Fruit fly (Drosophila melanogaster) whole organism, embryonic: ENCODE data around the gene CG9240.
A peak's percentile ranks its signal among the peaks of the same experiment; 100 is the strongest.

Experiments used
- BEAF-32 ChIP-seq: fragments of 200-800 bp; sonication (Bioruptor generic); optimal IDR thresholded peaks from 3 replicates; lab custom pipeline; 2017; ENCODE audit warnings: missing biosample characterization, missing genetic modification characterization, mild to moderate bottlenecking, moderate library complexity, missing genetic modification reagents
- CG11456 ChIP-seq: fragments of 200-800 bp; sonication (Bioruptor generic); IDR thresholded peaks from 3 replicates; pipeline ENCODE4 v1.3.6; 2022; ENCODE audit warnings: missing biosample characterization, missing genetic modification characterization
- CG11695 ChIP-seq: fragments of 200-800 bp; sonication (Bioruptor generic); IDR thresholded peaks from 3 replicates; pipeline ENCODE4 v1.3.6; 2022; ENCODE audit warnings: missing biosample characterization, missing genetic modification characterization
- CG13894 ChIP-seq: fragments of 200-800 bp; sonication (Bioruptor generic); optimal IDR thresholded peaks from 3 replicates; lab custom pipeline; 2018; ENCODE audit warnings: missing biosample characterization, mild to moderate bottlenecking, missing genetic modification characterization, moderate library complexity
- CG14710 ChIP-seq: fragments of 200-800 bp; sonication (Bioruptor generic); optimal IDR thresholded peaks from 3 replicates; lab custom pipeline; 2019; ENCODE audit warnings: missing biosample characterization, mild to moderate bottlenecking, missing genetic modification characterization, moderate library complexity
- CG1647 ChIP-seq: fragments of 200-800 bp; sonication (Bioruptor generic); optimal IDR thresholded peaks from 3 replicates; lab custom pipeline; 2016; ENCODE audit warnings: missing biosample characterization, missing genetic modification characterization
- CG16779 ChIP-seq: fragments of 200-800 bp; sonication (Bioruptor generic); IDR thresholded peaks from 2 replicates; pipeline ENCODE4 v1.3.6; 2022; ENCODE audit warnings: missing biosample characterization, missing genetic modification characterization
- CG17359 ChIP-seq: fragments of 200-800 bp; sonication (Bioruptor generic); optimal IDR thresholded peaks from 3 replicates; lab custom pipeline; 2018; ENCODE audit warnings: missing biosample characterization, mild to moderate bottlenecking, missing genetic modification characterization, moderate library complexity
- CG17912 ChIP-seq: fragments of 200-800 bp; sonication (Bioruptor generic); optimal IDR thresholded peaks from 2 replicates; lab custom pipeline; 2018; ENCODE audit warnings: missing biosample characterization, mild to moderate bottlenecking, missing genetic modification characterization
- CG3065 ChIP-seq: fragments of 200-800 bp; sonication (Bioruptor generic); optimal IDR thresholded peaks from 2 replicates; lab custom pipeline; 2016; ENCODE audit warnings: missing biosample characterization, missing genetic modification characterization
- CG3163 ChIP-seq: fragments of 200-800 bp; sonication (Bioruptor generic); optimal IDR thresholded peaks from 3 replicates; lab custom pipeline; 2016; ENCODE audit warnings: missing biosample characterization, missing genetic modification characterization
- CG33557 ChIP-seq: fragments of 200-800 bp; sonication (Bioruptor generic); optimal IDR thresholded peaks from 2 replicates; lab custom pipeline; 2019; ENCODE audit warnings: missing biosample characterization, mild to moderate bottlenecking, missing genetic modification characterization, moderate library complexity
- CG3726 ChIP-seq: fragments of 200-800 bp; sonication (Bioruptor generic); IDR thresholded peaks from 3 replicates; pipeline ENCODE4, ENCODE4 v1.3.6; 2022; ENCODE audit warnings: missing biosample characterization, missing genetic modification characterization
- CG3995 ChIP-seq: fragments of 200-800 bp; sonication (Bioruptor generic); optimal IDR thresholded peaks from 3 replicates; lab custom pipeline; 2016; ENCODE audit warnings: missing biosample characterization, missing genetic modification characterization
- CG5953 ChIP-seq: fragments of 200-800 bp; sonication (Bioruptor generic); IDR thresholded peaks from 2 replicates; pipeline ENCODE4 v1.3.6; 2022; ENCODE audit warnings: missing biosample characterization, missing genetic modification characterization
- CG7786 ChIP-seq: fragments of 200-800 bp; sonication (Bioruptor generic); optimal IDR thresholded peaks from 2 replicates; lab custom pipeline; 2016; ENCODE audit warnings: missing biosample characterization, missing genetic modification characterization
- CG8924 ChIP-seq: fragments of 200-800 bp; optimal IDR thresholded peaks from 3 replicates; lab custom pipeline; 2019; ENCODE audit warnings: missing biosample characterization, mild to moderate bottlenecking, missing genetic modification characterization, moderate library complexity
- CG9437 ChIP-seq: fragments of 200-800 bp; sonication (Bioruptor generic); optimal IDR thresholded peaks from 2 replicates; lab custom pipeline; 2018; ENCODE audit warnings: missing biosample characterization, mild to moderate bottlenecking, missing genetic modification characterization
- CTCF ChIP-seq: fragments of 200-800 bp; sonication (Bioruptor generic); optimal IDR thresholded peaks from 2 replicates; lab custom pipeline; 2017; ENCODE audit warnings: missing biosample characterization, mild to moderate bottlenecking, missing genetic modification characterization, moderate library complexity
- Dfd ChIP-seq, 2 experiments: fragments of >200 bp; optimal IDR thresholded peaks; 2 replicates each; lab custom pipeline; 2017; ENCODE audit warnings: missing biosample characterization in 2 of 2, missing genetic modification characterization in 2 of 2
- Dip3 ChIP-seq: fragments of 200-800 bp; sonication (Bioruptor generic); optimal IDR thresholded peaks from 3 replicates; lab custom pipeline; 2016; ENCODE audit warnings: missing biosample characterization, missing genetic modification characterization
- Dll ChIP-seq: fragments of 200-800 bp; sonication (Bioruptor generic); IDR thresholded peaks from 4 replicates; pipeline ENCODE4 v1.3.6; 2022; ENCODE audit warnings: missing biosample characterization, missing genetic modification characterization; ENCODE audit not compliant: partially characterized antibody
- Doc2 ChIP-seq: fragments of 200-800 bp; sonication (Bioruptor generic); IDR thresholded peaks from 2 replicates; pipeline ENCODE4 v1.3.6; 2022; ENCODE audit warnings: missing biosample characterization, missing genetic modification characterization
- Dref ChIP-seq: fragments of 200-800 bp; sonication (Bioruptor generic); IDR thresholded peaks from 2 replicates; pipeline ENCODE4 v1.3.6; 2022; ENCODE audit warnings: missing biosample characterization, missing genetic modification characterization
- Elba2 ChIP-seq: fragments of 200-800 bp; sonication (Bioruptor generic); optimal IDR thresholded peaks from 3 replicates; lab custom pipeline; 2016; ENCODE audit warnings: missing biosample characterization, missing genetic modification characterization
- Gug ChIP-seq: fragments of 200-800 bp; sonication (Bioruptor generic); IDR thresholded peaks from 4 replicates; pipeline ENCODE4 v1.3.6; 2022; ENCODE audit warnings: missing biosample characterization, missing genetic modification characterization
- Lim3 ChIP-seq: fragments of 200-800 bp; sonication (Bioruptor generic); IDR thresholded peaks from 2 replicates; pipeline ENCODE4 v1.3.6; 2022; ENCODE audit warnings: missing biosample characterization, missing genetic modification characterization
- MTF-1 ChIP-seq: fragments of 200-800 bp; sonication (Bioruptor generic); optimal IDR thresholded peaks from 2 replicates; lab custom pipeline; 2018; ENCODE audit warnings: missing biosample characterization, mild to moderate bottlenecking, missing genetic modification characterization, borderline replicate concordance
- Max ChIP-seq: fragments of 200-800 bp; sonication (Bioruptor generic); optimal IDR thresholded peaks from 2 replicates; lab custom pipeline; 2016; ENCODE audit warnings: missing biosample characterization, mild to moderate bottlenecking, missing genetic modification characterization
- Nf-YA ChIP-seq: fragments of 200-800 bp; sonication (Bioruptor generic); IDR thresholded peaks from 2 replicates; pipeline ENCODE4 v1.3.6; 2022; ENCODE audit warnings: missing biosample characterization, missing genetic modification characterization
- Sry-δ ChIP-seq: fragments of 200-800 bp; sonication (Bioruptor generic); optimal IDR thresholded peaks from 2 replicates; lab custom pipeline; 2016; ENCODE audit warnings: missing biosample characterization, missing genetic modification characterization
- ara ChIP-seq: fragments of 200-800 bp; sonication (Bioruptor generic); IDR thresholded peaks from 2 replicates; pipeline ENCODE4 v1.3.6; 2022; ENCODE audit warnings: missing biosample characterization, missing genetic modification characterization
- cato ChIP-seq: fragments of 200-800 bp; sonication (Bioruptor generic); optimal IDR thresholded peaks from 2 replicates; lab custom pipeline; 2016; ENCODE audit warnings: missing biosample characterization, missing genetic modification characterization, borderline replicate concordance
- cg ChIP-seq: fragments of 200-800 bp; sonication (Bioruptor generic); optimal IDR thresholded peaks from 3 replicates; lab custom pipeline; 2019; ENCODE audit warnings: missing biosample characterization, mild to moderate bottlenecking, missing genetic modification characterization, moderate library complexity
- cwo ChIP-seq: fragments of 200-800 bp; sonication (Bioruptor generic); optimal IDR thresholded peaks from 3 replicates; lab custom pipeline; 2017; ENCODE audit warnings: missing biosample characterization, missing genetic modification characterization, mild to moderate bottlenecking, moderate library complexity, missing genetic modification reagents
- emc ChIP-seq: fragments of 200-800 bp; sonication (Bioruptor generic); optimal IDR thresholded peaks from 2 replicates; lab custom pipeline; 2016; ENCODE audit warnings: missing biosample characterization, missing genetic modification characterization
- hkb ChIP-seq, 2 experiments: fragments of 200-800 bp in 1 of 2; fragments of >200 bp in 1 of 2; sonication (Bioruptor generic) in 1 of 2; IDR thresholded peaks in 1 of 2; optimal IDR thresholded peaks in 1 of 2; 2 replicates each; pipeline versions ENCODE4 v1.3.6 to Lab custom; 2017 to 2022; ENCODE audit warnings: missing biosample characterization in 1 of 2, missing genetic modification characterization in 1 of 2
- hth ChIP-seq: fragments of >200 bp; optimal IDR thresholded peaks from 2 replicates; lab custom pipeline; 2017; ENCODE audit warnings: inconsistent platforms
- jigr1 ChIP-seq: fragments of 200-800 bp; sonication (Bioruptor generic); IDR thresholded peaks from 3 replicates; pipeline ENCODE4 v1.3.6; 2022; ENCODE audit warnings: missing biosample characterization, missing genetic modification characterization
- knrl ChIP-seq: fragments of 200-800 bp; sonication (Bioruptor generic); IDR thresholded peaks from 3 replicates; pipeline ENCODE4 v1.3.6; 2022; ENCODE audit warnings: missing biosample characterization, missing genetic modification characterization; ENCODE audit not compliant: partially characterized antibody
- lilli ChIP-seq: fragments of 200-800 bp; sonication (Bioruptor generic); optimal IDR thresholded peaks from 3 replicates; lab custom pipeline; 2016; ENCODE audit warnings: missing biosample characterization, missing genetic modification characterization
- lmd ChIP-seq: fragments of 200-800 bp; sonication (Bioruptor generic); IDR thresholded peaks from 2 replicates; pipeline ENCODE4 v1.3.6; 2022; ENCODE audit warnings: missing biosample characterization, missing genetic modification characterization
- mam ChIP-seq: fragments of 200-800 bp; sonication (Bioruptor generic); optimal IDR thresholded peaks from 3 replicates; lab custom pipeline; 2016; ENCODE audit warnings: missing biosample characterization, missing genetic modification characterization
- oc ChIP-seq: fragments of 200-800 bp; sonication (Bioruptor generic); optimal IDR thresholded peaks from 2 replicates; lab custom pipeline; 2018; ENCODE audit warnings: missing biosample characterization, mild to moderate bottlenecking, missing genetic modification characterization, moderate library complexity
- pho ChIP-seq: fragments of 200-800 bp; sonication (Bioruptor generic); optimal IDR thresholded peaks from 2 replicates; lab custom pipeline; 2016; ENCODE audit warnings: missing biosample characterization, missing genetic modification characterization
- rib ChIP-seq: fragments of 200-800 bp; sonication (Bioruptor generic); IDR thresholded peaks from 2 replicates; pipeline ENCODE4 v1.3.6; 2022; ENCODE audit warnings: missing biosample characterization, missing genetic modification characterization
- salm ChIP-seq: fragments of 200-800 bp; sonication (Bioruptor generic); optimal IDR thresholded peaks from 2 replicates; lab custom pipeline; 2018; ENCODE audit warnings: missing biosample characterization, mild to moderate bottlenecking, missing genetic modification characterization
- sens-2 ChIP-seq: fragments of 200-800 bp; sonication (Bioruptor generic); IDR thresholded peaks from 2 replicates; pipeline ENCODE4 v1.3.6; 2022; ENCODE audit warnings: missing biosample characterization, missing genetic modification characterization
- sisA ChIP-seq: fragments of 200-800 bp; sonication (Bioruptor generic); IDR thresholded peaks from 2 replicates; pipeline ENCODE4 v1.3.6; 2022; ENCODE audit warnings: missing biosample characterization, missing genetic modification characterization
- trem ChIP-seq: fragments of 200-800 bp; optimal IDR thresholded peaks from 3 replicates; lab custom pipeline; 2019; ENCODE audit warnings: missing biosample characterization, mild to moderate bottlenecking, missing genetic modification characterization, moderate library complexity

CG9240 gene

DNA sequence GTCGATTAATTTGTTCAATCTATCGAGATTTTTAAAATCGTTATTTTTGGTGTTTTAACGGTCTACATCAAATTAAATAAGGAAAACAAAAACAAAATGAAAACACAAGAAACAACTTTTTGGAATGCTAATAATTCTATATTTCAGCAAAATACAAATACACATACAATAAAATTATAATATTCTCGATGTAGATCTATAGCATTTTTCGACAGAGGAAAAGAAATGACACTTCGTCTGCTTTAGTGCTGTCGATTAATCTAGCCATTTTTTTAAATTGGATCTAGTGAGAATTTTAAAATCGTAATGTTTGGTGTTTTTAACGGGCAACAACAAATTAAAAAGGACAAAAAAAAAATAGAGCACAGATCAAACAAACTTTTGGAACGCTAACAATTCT, 36.1 kb upstream of the CG9240 start, which contains the start of gene Arp6 (continued):
- TF ChIP-seq cg (GFP tag; lab: Kevin White, UChicago) (no peak), CG9437 (GFP tag; lab: Kevin White, UChicago) (no peak), trem (peak; percentile 29), CG14710 (tag; lab: Kevin White, UChicago) (peak; percentile 26), Dref (GFP tag; lab: Robert Waterston, UW) (peak; percentile 57), Sry-δ (GFP tag; lab: Kevin White, UChicago) (peak; percentile 7), CG8924 (tag; lab: Kevin White, UChicago) (no peak), salm (tag; lab: Kevin White, UChicago) (no peak), sens-2 (GFP tag; lab: Robert Waterston, UW) (no peak), CG11456 (GFP tag; lab: Robert Waterston, UW) (no peak), BEAF-32 (GFP tag; lab: Kevin White, UChicago) (peak; percentile 32), Dll (0 out of 4 replicates have a peak, but pooled peaks have one; percentile 42)
- TF ChIP-seq, all 482 proteins: peak for 18

DNA sequence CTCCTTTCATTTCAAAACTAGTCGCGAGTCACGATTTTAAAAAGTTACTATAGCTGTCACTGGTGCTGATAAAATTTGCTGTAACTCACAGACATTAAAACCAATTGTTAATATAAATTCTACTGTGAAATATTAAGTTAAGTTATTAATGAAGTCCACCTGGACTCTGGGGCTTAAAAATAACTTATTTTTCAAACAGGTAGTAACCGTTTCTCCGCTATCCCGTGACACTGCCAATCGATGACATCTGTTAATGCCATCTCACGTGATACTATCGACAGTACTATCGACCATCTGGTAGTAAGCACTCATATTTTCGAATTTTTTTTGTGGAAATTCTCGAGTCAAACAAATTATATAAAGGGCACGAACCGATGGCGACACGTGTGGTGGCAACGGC, 32.9 kb upstream of the CG9240 start, which contains the start of the genes CG12379 and MagR:
TSS of gene CG12379 (minus strand) at position 2 of the 400 bp plus-strand sequence.
TSS of gene MagR (plus strand) at position 276 of the 400 bp plus-strand sequence.
- TF ChIP-seq jigr1 (GFP tag; lab: Robert Waterston, UW) = no peak
- TF ChIP-seq Gug (GFP tag; lab: Robert Waterston, UW) = peak; percentile 52; the same call in 1 of the 4 replicates
- no peak for TF ChIP-seq hth (lab: Kevin White, UChicago)
- peak; percentile 80 for TF ChIP-seq Dll
- TF ChIP-seq Doc2 (GFP tag; lab: Robert Waterston, UW) = no peak
- peak; percentile 62 for TF ChIP-seq lmd
- TF ChIP-seq MTF-1 (GFP tag; lab: Kevin White, UChicago) = no peak
- no peak for TF ChIP-seq CG11695
- TF ChIP-seq Lim3 (GFP tag; lab: Robert Waterston, UW) = no peak
- no peak for TF ChIP-seq CG13894 (tag; lab: Kevin White, UChicago)
- TF ChIP-seq Max = peak; percentile 28
- TF ChIP-seq hkb (optimal IDR thresholded peaks at IDR 0.05; lab: Kevin White, UChicago) = no peak
- no peak for TF ChIP-seq hkb (GFP tag; IDR thresholded peaks at IDR 0.05; lab: Robert Waterston, UW)
- peak; percentile 100 for TF ChIP-seq CG3995 (GFP tag; lab: Kevin White, UChicago)
- peak; percentile 16 for TF ChIP-seq CG3065
- TF ChIP-seq CG16779 (GFP tag; lab: Robert Waterston, UW) = no peak
- TF ChIP-seq CG3163 (GFP tag; lab: Kevin White, UChicago) = no peak
- TF ChIP-seq Elba2 (GFP tag; lab: Kevin White, UChicago) = peak; percentile 8
- no peak for TF ChIP-seq cato (GFP tag; lab: Kevin White, UChicago)
- no peak for TF ChIP-seq Dfd (GFP tag; optimal IDR thresholded peaks at IDR 0.05; lab: Kevin White, UChicago)
- TF ChIP-seq CG5953 (GFP tag; lab: Robert Waterston, UW) = no peak
- TF ChIP-seq CG17359 (tag; lab: Kevin White, UChicago) = peak; percentile 27
- TF ChIP-seq CG33557 = peak; percentile 64
- peak; percentile 34 for TF ChIP-seq Dip3
- TF ChIP-seq CG17912 = no peak
- no peak for TF ChIP-seq cwo (GFP tag; lab: Kevin White, UChicago)
- TF ChIP-seq pho (GFP tag; lab: Kevin White, UChicago) = peak; percentile 67
- TF ChIP-seq knrl (GFP tag; lab: Robert Waterston, UW) = peak; percentile 86
- no peak for TF ChIP-seq salm (tag; lab: Kevin White, UChicago)
- TF ChIP-seq ara (GFP tag; lab: Robert Waterston, UW) = 0 out of 2 replicates have a peak, but pooled peaks have one; percentile 38
- TF ChIP-seq lilli (GFP tag; lab: Kevin White, UChicago) = peak; percentile 82
- peak; percentile 58 for TF ChIP-seq sisA (GFP tag; lab: Robert Waterston, UW)
- peak; percentile 45 for TF ChIP-seq CG1647 (GFP tag; lab: Kevin White, UChicago)
- peak; percentile 72 for TF ChIP-seq mam (GFP tag; lab: Kevin White, UChicago)
- TF ChIP-seq CG3726 (GFP tag; lab: Robert Waterston, UW) = no peak
- no peak for TF ChIP-seq Nf-YA (GFP tag; lab: Robert Waterston, UW)
- TF ChIP-seq emc (GFP tag; lab: Kevin White, UChicago) = peak; percentile 9
- no peak for TF ChIP-seq oc (tag; lab: Kevin White, UChicago)
- no peak for TF ChIP-seq CTCF (GFP tag; lab: Kevin White, UChicago)
- peak; percentile 56 for TF ChIP-seq CG7786 (GFP tag; lab: Kevin White, UChicago)
- TF ChIP-seq rib (GFP tag; lab: Robert Waterston, UW) = no peak
